Worm (Caenorhabditis elegans) whole organism, L4 larva: ENCODE results near the gene C13G3.1.

Experiments
- F49E8.2 ChIP-seq: sonication (generic microtip); optimal IDR thresholded peaks from 2 replicates; lab custom pipeline; 2016; ENCODE audit warnings: missing compliant biosample characterization, mild to moderate bottlenecking, missing genetic modification characterization, borderline replicate concordance
- T20F7.1 ChIP-seq: fragments of 200-800 bp; sonication (Bioruptor generic); optimal IDR thresholded peaks from 2 replicates; lab custom pipeline; 2018; ENCODE audit warnings: mild to moderate bottlenecking, missing genetic modification characterization, missing compliant biosample characterization
- ZK337.2 ChIP-seq: fragments of 200-800 bp; sonication (Bioruptor generic); IDR thresholded peaks from 2 replicates; pipeline ENCODE4 v1.3.6; 2022; ENCODE audit warnings: missing genetic modification reagents, missing genetic modification characterization, missing compliant biosample characterization
- aha-1 ChIP-seq: fragments of 150-350 bp; peaks from one replicate; lab custom pipeline; 2014; ENCODE audit warnings: missing biosample characterization, missing genetic modification characterization
- ceh-28 ChIP-seq: fragments of 150-350 bp; optimal IDR thresholded peaks from 2 replicates; lab custom pipeline; 2014; ENCODE audit warnings: missing biosample characterization, missing genetic modification reagents, missing genetic modification characterization
- ceh-62 ChIP-seq: sonication (generic microtip); optimal IDR thresholded peaks from 2 replicates; lab custom pipeline; 2017; ENCODE audit warnings: missing biosample characterization, missing genetic modification characterization
- daf-16 ChIP-seq, 3 experiments: sonication (generic microtip); optimal IDR thresholded peaks; 2 replicates each; lab custom pipeline; 2016 to 2017; ENCODE audit warnings: missing genetic modification characterization in 3 of 3, missing genetic modification reagents in 3 of 3, mild to moderate bottlenecking in 2 of 3, missing compliant biosample characterization in 2 of 3, missing biosample characterization in 1 of 3, moderate library complexity in 1 of 3
- dmd-8 ChIP-seq: fragments of 200-800 bp; sonication (Bioruptor generic); IDR thresholded peaks from 2 replicates; pipeline ENCODE4 v1.3.6; 2022; ENCODE audit warnings: missing genetic modification characterization, missing compliant biosample characterization
- dmd-9 ChIP-seq: fragments of 200-800 bp; sonication (Bioruptor generic); IDR thresholded peaks from 2 replicates; pipeline ENCODE4 v1.3.6; 2022; ENCODE audit warnings: missing genetic modification reagents, missing genetic modification characterization, missing compliant biosample characterization
- dpl-1 ChIP-seq: fragments of 150-350 bp; optimal IDR thresholded peaks from 2 replicates; lab custom pipeline; 2014; ENCODE audit warnings: missing biosample characterization, missing genetic modification reagents, missing genetic modification characterization
- duxl-1 ChIP-seq: sonication (generic microtip); optimal IDR thresholded peaks from 2 replicates; lab custom pipeline; 2016; ENCODE audit warnings: mild to moderate bottlenecking, missing genetic modification characterization, moderate library complexity, missing compliant biosample characterization; ENCODE audit not compliant: poor library complexity
- dve-1 ChIP-seq: sonication (generic microtip); optimal IDR thresholded peaks from 2 replicates; lab custom pipeline; 2017; ENCODE audit warnings: antibody characterized with exemption, mild to moderate bottlenecking, missing genetic modification characterization, missing compliant biosample characterization; ENCODE audit not compliant: insufficient read depth
- gei-8 ChIP-seq: fragments of 200-800 bp; sonication (Bioruptor generic); optimal IDR thresholded peaks from 2 replicates; lab custom pipeline; 2018; ENCODE audit warnings: mild to moderate bottlenecking, missing genetic modification characterization, missing compliant biosample characterization
- hif-1 ChIP-seq, 2 experiments: sonication (generic microtip); optimal IDR thresholded peaks; 2 replicates each; lab custom pipeline; 2016 to 2017; ENCODE audit warnings: missing compliant biosample characterization in 2 of 2, missing genetic modification characterization in 2 of 2, missing genetic modification reagents in 2 of 2, missing genotype in 2 of 2, mild to moderate bottlenecking in 1 of 2
- hlh-11 ChIP-seq: fragments of 200-800 bp; sonication (Bioruptor generic); optimal IDR thresholded peaks from 2 replicates; lab custom pipeline; 2018; ENCODE audit warnings: mild to moderate bottlenecking, missing genetic modification characterization, missing compliant biosample characterization
- hlh-30 ChIP-seq: sonication (generic microtip); optimal IDR thresholded peaks from 2 replicates; lab custom pipeline; 2017; ENCODE audit warnings: antibody characterized with exemption, mild to moderate bottlenecking, missing genetic modification characterization, missing compliant biosample characterization; ENCODE audit not compliant: insufficient read depth
- lin-29 ChIP-seq: fragments of 200-800 bp; sonication (Bioruptor generic); IDR thresholded peaks from 2 replicates; pipeline ENCODE4 v1.3.6; 2022; ENCODE audit warnings: missing genetic modification reagents, missing genetic modification characterization, missing compliant biosample characterization
- lin-38 ChIP-seq: fragments of 200-800 bp; sonication (Bioruptor generic); IDR thresholded peaks from 2 replicates; pipeline ENCODE4 v1.3.6; 2022; ENCODE audit warnings: missing genetic modification reagents, missing genetic modification characterization, missing compliant biosample characterization
- lin-39 ChIP-seq: fragments of 150-350 bp; optimal IDR thresholded peaks from 2 replicates; lab custom pipeline; 2014; ENCODE audit warnings: missing biosample characterization, missing genetic modification reagents, missing genetic modification characterization
- lsy-2 ChIP-seq, 2 experiments: fragments of 150-350 bp in 1 of 2; sonication (generic microtip) in 1 of 2; optimal IDR thresholded peaks; 2 replicates each; lab custom pipeline; 2014 to 2017; ENCODE audit warnings: missing biosample characterization in 2 of 2, missing genetic modification characterization in 2 of 2
- madf-5 ChIP-seq, 2 experiments: fragments of 200-800 bp; sonication (Bioruptor generic); IDR thresholded peaks; 2 replicates each; pipeline ENCODE4 v1.3.6; 2022; ENCODE audit warnings: missing compliant biosample characterization in 2 of 2, missing genetic modification characterization in 2 of 2
- madf-9 ChIP-seq: fragments of 200-800 bp; sonication (Bioruptor generic); conservative IDR thresholded peaks from 2 replicates; pipeline ENCODE4 v1.3.6; 2022; ENCODE audit warnings: missing genetic modification reagents, missing genetic modification characterization, missing compliant biosample characterization
- mep-1 ChIP-seq: fragments of 150-350 bp; sonication (generic microtip); optimal IDR thresholded peaks from 3 replicates; lab custom pipeline; 2014; ENCODE audit warnings: missing biosample characterization, missing genetic modification characterization
- mes-2 ChIP-seq: sonication (generic microtip); optimal IDR thresholded peaks from 2 replicates; lab custom pipeline; 2016; ENCODE audit warnings: missing genotype, mild to moderate bottlenecking, missing genetic modification characterization, missing compliant biosample characterization; ENCODE audit not compliant: poor library complexity, severe bottlenecking
- mxl-3 ChIP-seq: fragments of 200-800 bp; sonication (Bioruptor generic); optimal IDR thresholded peaks from 2 replicates; lab custom pipeline; 2018; ENCODE audit warnings: mild to moderate bottlenecking, missing genetic modification characterization, missing compliant biosample characterization
- nhr-102 ChIP-seq: sonication (generic microtip); optimal IDR thresholded peaks from 2 replicates; lab custom pipeline; 2016; ENCODE audit warnings: mild to moderate bottlenecking, missing genetic modification characterization, moderate library complexity, missing compliant biosample characterization
- nhr-11 ChIP-seq: fragments of 150-350 bp; optimal IDR thresholded peaks from 2 replicates; lab custom pipeline; 2014; ENCODE audit warnings: missing biosample characterization, missing genetic modification characterization
- nhr-28 ChIP-seq: fragments of 150-350 bp; optimal IDR thresholded peaks from 2 replicates; lab custom pipeline; 2014; ENCODE audit warnings: missing biosample characterization, missing genetic modification characterization
- nhr-48 ChIP-seq: sonication (generic microtip); optimal IDR thresholded peaks from 2 replicates; lab custom pipeline; 2016; ENCODE audit warnings: mild to moderate bottlenecking, missing genetic modification characterization, missing compliant biosample characterization
- nhr-6 ChIP-seq: fragments of 150-350 bp; optimal IDR thresholded peaks from 2 replicates; lab custom pipeline; 2014; ENCODE audit warnings: missing biosample characterization, missing genetic modification characterization
- rbr-2 ChIP-seq: sonication (generic microtip); optimal IDR thresholded peaks from 2 replicates; lab custom pipeline; 2016; ENCODE audit warnings: missing genotype, missing genetic modification characterization, missing compliant biosample characterization
- saeg-2 ChIP-seq: fragments of 200-800 bp; sonication (Bioruptor generic); IDR thresholded peaks from 2 replicates; pipeline ENCODE4 v1.3.6; 2022; ENCODE audit warnings: missing genetic modification reagents, missing genetic modification characterization, missing compliant biosample characterization
- set-16 ChIP-seq: fragments of 200-800 bp; sonication (Bioruptor generic); IDR thresholded peaks from 2 replicates; pipeline ENCODE4 v1.3.6; 2022; ENCODE audit warnings: missing genetic modification reagents, missing genetic modification characterization, missing compliant biosample characterization
- spr-1 ChIP-seq: sonication (generic microtip); optimal IDR thresholded peaks from 2 replicates; lab custom pipeline; 2016; ENCODE audit warnings: mild to moderate bottlenecking, missing genetic modification characterization, missing compliant biosample characterization
- unc-130 ChIP-seq: sonication (generic microtip); optimal IDR thresholded peaks from 2 replicates; lab custom pipeline; 2016; ENCODE audit warnings: missing genetic modification reagents, missing genetic modification characterization, missing compliant biosample characterization
- unc-62 ChIP-seq, 3 experiments: fragments of 150-350 bp in 1 of 3; sonication (generic microtip); optimal IDR thresholded peaks in 2 of 3; peaks in 1 of 3; 1 replicate in 1 of 3; 2 replicates in 2 of 3; lab custom pipeline; 2014 to 2017; ENCODE audit warnings: missing biosample characterization in 3 of 3, missing genetic modification characterization in 3 of 3, missing genetic modification reagents in 3 of 3, missing genotype in 1 of 3
- zfp-3 ChIP-seq: fragments of 200-800 bp; sonication (Bioruptor generic); conservative IDR thresholded peaks from 2 replicates; pipeline ENCODE4 v1.3.6; 2022; ENCODE audit warnings: missing genetic modification reagents, missing genetic modification characterization, missing compliant biosample characterization

Gene C13G3.1

ce11 chrV:11029309-11029708 lies 17.0 kb upstream of the C13G3.1 start:
- TF ChIP-seq ceh-28 (no peak), duxl-1 (tag; lab: Kevin White, UChicago) (peak; percentile 68), set-16 (no peak), nhr-102 (tag; lab: Kevin White, UChicago) (no peak), nhr-28 (tag; lab: Kevin White, UChicago) (peak; percentile 33), gei-8 (GFP tag; lab: Kevin White, UChicago) (no peak), madf-9 (GFP tag; lab: Robert Waterston, UW) (0 out of 2 replicates have a peak, but pooled peaks have one; percentile 17), hlh-11 (peak; percentile 2), hif-1 (tag; optimal IDR thresholded peaks at IDR 0.05; lab: Kevin White, UChicago) (peak in 1 of 2 experiments; percentile 82), saeg-2 (GFP tag; lab: Robert Waterston, UW) (no peak), mes-2 (tag; lab: Kevin White, UChicago) (peak; percentile 97), rbr-2 (tag; lab: Kevin White, UChicago) (peak; percentile 39), ZK337.2 (GFP tag; lab: Robert Waterston, UW) (0 out of 2 replicates have a peak, but pooled peaks have one; percentile 53), dve-1 (tag; lab: Kevin White, UChicago) (peak; percentile 42), F49E8.2 (tag; lab: Kevin White, UChicago) (peak; percentile 27), lin-38 (GFP tag; lab: Robert Waterston, UW) (peak; percentile 69), lsy-2 (tag; optimal IDR thresholded peaks at IDR 0.05; lab: Kevin White, UChicago) (peak in 1 of 2 experiments; percentile 70), dpl-1 (GFP tag; lab: Kevin White, UChicago) (peak; percentile 95), unc-130 (GFP tag; lab: Kevin White, UChicago) (peak; percentile 88), dmd-9 (GFP tag; lab: Robert Waterston, UW) (peak; percentile 69), zfp-3 (0 out of 2 replicates have a peak, but pooled peaks have one; percentile 49), nhr-11 (no peak), T20F7.1 (GFP tag; lab: Kevin White, UChicago) (peak; percentile 42), hlh-30 (tag; lab: Kevin White, UChicago) (peak; percentile 14), nhr-48 (no peak), spr-1 (tag; lab: Kevin White, UChicago) (peak; percentile 41), aha-1 (tag; lab: Kevin White, UChicago) (no peak), madf-5 (GFP tag; IDR thresholded peaks at IDR 0.05; lab: Robert Waterston, UW) (no peak), lin-29 (no peak), mxl-3 (GFP tag; lab: Kevin White, UChicago) (peak; percentile 6), daf-16 (GFP tag; optimal IDR thresholded peaks at IDR 0.05; lab: Kevin White, UChicago) (no peak), daf-16 (tag; optimal IDR thresholded peaks at IDR 0.05; lab: Kevin White, UChicago) (peak; percentile 29), ceh-62 (tag; lab: Kevin White, UChicago) (no peak), mep-1 (peak; percentile 24), dmd-8 (GFP tag; lab: Robert Waterston, UW) (no peak), nhr-6 (peak; percentile 46)
- TF ChIP-seq, all 104 proteins: peak for 23

ce11 chrV:11027740-11028139 lies 15.5 kb upstream of the C13G3.1 start:
- TF ChIP-seq unc-62 (GFP tag; optimal IDR thresholded peaks at IDR 0.05 in 1 of 2; lab: Kevin White, UChicago) = peak in 1 of 2 experiments; percentile 60
- TF ChIP-seq unc-62 (tag; optimal IDR thresholded peaks at IDR 0.05; lab: Kevin White, UChicago) = no peak
- no peak for TF ChIP-seq lin-39 (tag; lab: Kevin White, UChicago)
- peak; percentile 92 for TF ChIP-seq aha-1 (tag; lab: Kevin White, UChicago)
